Worm (Caenorhabditis elegans) whole organism, L4/young adult: ENCODE data around the gene Y47D7A.15.

ENCODE experiments used
- W03F9.2 ChIP-seq: fragments of 150-350 bp; optimal IDR thresholded peaks from 2 replicates; lab custom pipeline; 2014; ENCODE audit warnings: missing biosample characterization, missing genetic modification characterization
- him-1 ChIP-seq: sonication (generic microtip); optimal IDR thresholded peaks from 2 replicates; lab custom pipeline; 2016; ENCODE audit warnings: missing genotype, missing genetic modification reagents, missing genetic modification characterization, missing compliant biosample characterization

DNA sequence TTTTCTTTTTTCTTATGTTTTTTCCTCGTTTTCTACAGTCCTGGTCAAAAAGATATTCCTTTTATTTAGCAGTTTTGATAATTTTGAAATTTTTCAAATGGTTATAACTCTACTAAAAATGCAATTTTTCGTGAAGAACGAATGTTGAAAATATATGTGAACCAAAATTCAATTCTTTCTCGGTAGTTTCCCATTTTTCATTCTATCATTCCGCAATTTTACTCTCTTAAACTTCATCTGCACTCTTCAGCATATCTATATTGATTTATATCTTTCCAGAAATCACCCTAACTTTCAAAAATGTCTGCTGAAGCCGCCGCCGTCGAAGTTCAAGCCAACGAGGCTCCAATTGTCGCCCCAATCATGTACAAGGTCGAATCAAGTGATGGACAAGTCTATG is 10.9 kb downstream of the Y47D7A.15 start, which contains the start of gene skr-7:
- TF ChIP-seq him-1 (tag; lab: Kevin White, UChicago), result no peak
- no peak for TF ChIP-seq W03F9.2 (tag; lab: Kevin White, UChicago)
